Worm (Caenorhabditis elegans): ENCODE results near the gene R05D3.8.

Gene R05D3.8

ce11 chrIII:8358213-8358672, at the start of gene R05D3.8, which contains the start of gene rfp-1:
Gene R05D3.8 (minus strand): TSS chrIII:8358327.
Gene rfp-1 (plus strand): TSS chrIII:8358622.
- no peak for TF ChIP-seq unc-62 (GFP tag; optimal IDR thresholded peaks at IDR 0.05)

DNA sequence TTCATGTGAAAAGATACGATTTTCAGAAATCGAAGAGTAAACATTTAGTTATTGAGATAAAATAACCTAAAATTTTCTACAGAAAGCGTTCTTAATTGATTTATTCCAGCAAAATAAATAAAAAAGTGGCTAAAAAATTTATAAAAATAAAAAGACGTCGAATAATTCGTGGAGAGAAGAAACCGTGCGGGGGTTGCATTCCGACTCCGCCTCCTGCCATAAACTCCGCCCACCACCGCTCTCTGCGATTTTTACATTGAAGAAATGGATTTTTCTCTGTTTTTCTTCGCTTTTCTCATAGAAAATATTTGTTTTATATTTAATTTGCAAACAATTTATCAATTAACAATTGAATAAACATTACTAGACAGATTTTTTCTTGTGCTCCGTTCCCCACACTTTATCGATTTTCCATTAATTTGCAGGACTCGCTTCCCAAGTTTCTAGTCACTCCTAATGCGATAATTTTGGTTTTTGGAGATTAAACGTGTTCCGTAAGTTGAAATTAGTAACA, 47.4 kb upstream of the R05D3.8 start, which contains the start of the genes ubxn-4 and cyy-1:
Gene ubxn-4 (minus strand): TSS at position 114 of the 514 bp plus-strand sequence.
Gene cyy-1 (plus strand): TSS at position 426 of the 514 bp plus-strand sequence.
- no peak for TF ChIP-seq unc-62 (GFP tag; optimal IDR thresholded peaks at IDR 0.05)

DNA sequence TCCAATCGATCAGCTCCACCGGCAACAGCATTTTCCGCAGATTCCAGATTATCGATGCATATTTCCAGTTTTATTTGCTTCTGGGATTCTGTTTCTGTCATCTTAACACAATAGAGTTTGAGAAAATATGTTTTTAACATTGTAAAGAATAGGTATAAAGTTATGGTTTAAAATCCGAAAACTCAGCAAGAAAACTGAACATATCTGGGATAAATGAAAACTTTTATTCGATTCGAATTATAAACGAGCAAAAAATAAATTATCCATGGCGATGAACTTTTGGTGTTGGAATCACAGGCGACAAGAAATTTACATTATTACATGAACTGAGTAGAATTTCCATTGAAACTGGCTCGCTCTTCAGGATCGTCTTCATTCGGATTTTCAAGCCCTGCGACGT, 45.4 kb upstream of the R05D3.8 start, which contains the start of gene cutc-1:
Gene cutc-1 (minus strand): TSS at position 101 of the 400 bp plus-strand sequence.
- no peak for TF ChIP-seq unc-62 (GFP tag; optimal IDR thresholded peaks at IDR 0.05)

DNA sequence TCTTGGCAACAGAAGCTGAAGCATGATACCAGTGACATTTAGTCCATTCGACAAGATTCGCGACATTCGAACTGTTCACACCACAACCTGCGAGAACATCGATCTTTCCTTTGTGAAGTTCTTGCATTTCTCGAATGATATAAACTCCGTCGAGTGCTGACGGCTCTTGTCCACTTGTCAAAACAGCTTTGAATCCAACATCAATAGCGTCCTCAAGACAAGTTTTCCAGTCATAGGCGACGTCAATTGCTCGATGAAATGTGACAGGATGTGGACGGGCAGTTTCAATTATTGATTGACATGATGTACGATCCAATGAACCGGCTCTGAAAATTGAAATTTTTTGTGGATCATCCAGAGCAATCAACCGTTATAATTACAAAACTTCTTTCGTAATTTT, 44.5 kb upstream of the R05D3.8 start:
- no peak for TF ChIP-seq unc-62 (GFP tag; optimal IDR thresholded peaks at IDR 0.05)

DNA sequence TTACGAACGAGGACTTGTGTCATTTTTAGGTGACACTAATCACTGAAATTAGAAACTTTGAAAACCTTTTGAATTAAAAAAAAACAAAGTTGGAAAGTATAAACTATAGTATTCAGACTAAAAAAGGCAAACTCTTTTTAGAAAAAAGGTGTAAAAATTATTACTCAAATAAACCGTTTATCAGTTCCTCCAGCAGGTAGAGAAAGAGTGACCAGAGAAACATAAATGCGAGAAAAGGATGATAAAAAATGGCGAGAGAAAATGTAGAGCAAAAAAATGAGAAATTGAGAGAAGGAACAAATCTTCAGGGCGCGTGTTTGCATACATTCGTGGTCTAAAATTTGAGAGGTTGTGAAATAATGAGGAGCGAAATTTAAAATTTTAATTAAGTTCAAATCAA, 43.8 kb upstream of the R05D3.8 start, which contains the start of gene lap-1:
Gene lap-1 (minus strand): TSS at position 42 of the 400 bp plus-strand sequence.
- no peak for TF ChIP-seq unc-62 (GFP tag; optimal IDR thresholded peaks at IDR 0.05)

DNA sequence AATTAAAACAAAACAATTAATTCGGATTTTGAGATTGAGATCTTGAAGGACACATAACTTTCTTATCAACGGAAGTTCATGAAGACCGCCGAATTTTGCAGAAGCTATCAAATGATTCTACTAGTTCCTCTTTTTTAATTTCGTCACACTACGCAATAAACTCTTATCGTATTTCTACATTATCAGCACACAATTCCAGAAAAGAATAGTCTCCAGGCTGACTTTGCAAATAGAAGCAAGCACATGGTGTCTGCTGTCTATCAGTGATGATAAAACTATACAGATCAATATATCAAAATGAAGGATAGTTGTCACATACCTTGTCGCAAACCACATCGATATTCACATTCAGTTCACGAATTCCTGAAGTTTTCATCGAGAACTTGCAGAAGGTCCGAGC, 42.4 kb upstream of the R05D3.8 start:
- no peak for TF ChIP-seq unc-62 (GFP tag; optimal IDR thresholded peaks at IDR 0.05)

ce11 chrIII:8398411-8398810, 40.3 kb upstream of the R05D3.8 start, which contains the start of gene ZK353.2:
Gene ZK353.2 (plus strand): TSS chrIII:8398711.
- TF ChIP-seq unc-62 (GFP tag; optimal IDR thresholded peaks at IDR 0.05) = no peak

- no peak for TF ChIP-seq unc-62 (GFP tag; optimal IDR thresholded peaks at IDR 0.05)
These were observed 37.6 kb upstream of the R05D3.8 start, which contains the start of gene ZK353.3 for ce11 chrIII:8395685-8396084. Gene ZK353.3 (plus strand): TSS chrIII:8395985.

DNA sequence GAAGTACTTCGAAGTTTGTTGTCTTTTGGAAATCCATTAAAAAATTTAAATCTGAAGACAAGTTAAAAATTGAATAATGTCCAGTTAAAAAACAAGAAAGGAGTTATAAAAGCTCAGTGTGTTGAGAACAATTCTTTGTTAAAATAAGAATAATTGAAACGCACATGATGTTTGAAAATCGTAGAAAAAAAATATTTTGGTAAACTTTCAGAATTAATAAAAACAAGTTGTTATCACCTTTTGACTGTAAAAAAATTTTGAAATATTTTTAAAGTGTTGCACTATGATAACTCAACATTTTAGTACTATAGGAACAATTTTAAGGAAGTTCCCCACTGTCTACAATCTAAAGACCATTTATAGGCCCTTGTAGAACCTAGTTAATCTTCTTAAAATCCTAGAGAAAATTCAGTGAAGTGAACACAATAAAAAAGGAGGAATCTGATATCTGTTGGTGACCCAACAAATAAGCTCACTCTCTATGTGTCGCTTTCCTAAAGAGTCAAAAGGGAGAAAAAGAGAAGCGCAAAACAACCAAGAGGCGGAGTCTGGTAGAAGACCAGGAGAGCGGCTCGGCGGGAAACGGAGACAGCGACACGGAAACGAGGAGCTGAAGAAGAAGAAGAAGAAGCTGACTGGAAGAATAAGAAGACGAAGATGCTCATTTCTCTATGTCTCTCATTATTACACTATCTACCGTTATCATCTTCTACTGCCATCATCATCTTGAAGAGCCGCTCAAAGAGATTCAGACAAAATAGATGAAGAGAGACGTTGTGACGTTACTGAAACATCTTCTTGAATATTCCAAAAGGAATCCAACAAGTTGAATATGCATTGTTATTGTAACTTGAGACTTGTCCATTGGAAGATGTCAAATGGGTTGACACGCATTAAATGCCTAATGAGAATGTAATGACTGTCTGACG, 36.5 kb upstream of the R05D3.8 start, which contains the start of gene ZK353.10:
Gene ZK353.10 (minus strand): TSS at position 51 of the 929 bp plus-strand sequence.
- TF ChIP-seq unc-62 (GFP tag; optimal IDR thresholded peaks at IDR 0.05) = no peak

- TF ChIP-seq unc-62 (GFP tag; optimal IDR thresholded peaks at IDR 0.05) = no peak
These were observed 34.2 kb upstream of the R05D3.8 start for ce11 chrIII:8392307-8392706.

ce11 chrIII:8389539-8389938, 31.4 kb upstream of the R05D3.8 start, which contains the start of gene ZK353.4:
Gene ZK353.4 (minus strand): TSS chrIII:8389639.
- no peak for TF ChIP-seq unc-62 (GFP tag; optimal IDR thresholded peaks at IDR 0.05)

DNA sequence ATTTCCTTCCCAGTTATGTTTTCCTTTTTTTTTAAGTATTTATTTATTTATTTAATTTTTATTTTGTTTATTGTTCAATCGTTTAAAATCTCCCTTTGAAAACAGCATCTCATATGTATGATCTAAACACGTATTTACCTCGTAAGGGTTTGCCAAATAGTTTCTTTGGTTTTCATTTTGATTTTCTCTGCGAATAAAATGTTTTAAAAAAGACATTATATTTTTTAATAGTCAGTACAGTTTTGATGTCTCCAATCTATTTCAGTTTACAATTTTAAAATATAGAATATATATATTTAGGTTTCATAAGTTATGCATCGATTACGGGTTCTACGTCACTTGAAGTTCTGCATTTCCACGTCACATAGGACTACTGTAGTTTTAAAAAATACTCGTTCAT, 22.5 kb upstream of the R05D3.8 start, which contains the start of gene R05D3.12:
Gene R05D3.12 (plus strand): TSS at position 301 of the 400 bp plus-strand sequence.
- TF ChIP-seq unc-62 (GFP tag; optimal IDR thresholded peaks at IDR 0.05) = no peak

DNA sequence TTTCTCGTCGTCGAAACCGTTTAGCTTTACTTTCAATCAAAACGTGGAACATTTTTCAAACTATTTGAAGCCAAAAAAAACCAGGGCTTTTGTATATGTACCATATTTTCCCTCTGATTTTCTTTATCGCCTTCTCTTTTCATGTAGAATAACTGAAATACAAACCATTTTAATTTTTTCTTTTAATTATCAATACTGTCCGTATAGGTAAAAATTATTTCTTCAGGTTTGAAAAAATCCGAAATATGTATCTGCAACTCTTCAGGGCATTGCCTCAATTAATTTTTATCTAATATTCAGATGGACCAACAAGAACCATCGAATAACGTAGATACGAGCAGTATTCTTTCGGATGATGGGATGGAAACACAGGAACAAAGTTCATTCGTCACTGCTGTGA, 16.9 kb upstream of the R05D3.8 start, which contains the start of gene met-2:
Gene met-2 (plus strand): TSS at position 301 of the 400 bp plus-strand sequence.
- no peak for TF ChIP-seq unc-62 (GFP tag; optimal IDR thresholded peaks at IDR 0.05)

DNA sequence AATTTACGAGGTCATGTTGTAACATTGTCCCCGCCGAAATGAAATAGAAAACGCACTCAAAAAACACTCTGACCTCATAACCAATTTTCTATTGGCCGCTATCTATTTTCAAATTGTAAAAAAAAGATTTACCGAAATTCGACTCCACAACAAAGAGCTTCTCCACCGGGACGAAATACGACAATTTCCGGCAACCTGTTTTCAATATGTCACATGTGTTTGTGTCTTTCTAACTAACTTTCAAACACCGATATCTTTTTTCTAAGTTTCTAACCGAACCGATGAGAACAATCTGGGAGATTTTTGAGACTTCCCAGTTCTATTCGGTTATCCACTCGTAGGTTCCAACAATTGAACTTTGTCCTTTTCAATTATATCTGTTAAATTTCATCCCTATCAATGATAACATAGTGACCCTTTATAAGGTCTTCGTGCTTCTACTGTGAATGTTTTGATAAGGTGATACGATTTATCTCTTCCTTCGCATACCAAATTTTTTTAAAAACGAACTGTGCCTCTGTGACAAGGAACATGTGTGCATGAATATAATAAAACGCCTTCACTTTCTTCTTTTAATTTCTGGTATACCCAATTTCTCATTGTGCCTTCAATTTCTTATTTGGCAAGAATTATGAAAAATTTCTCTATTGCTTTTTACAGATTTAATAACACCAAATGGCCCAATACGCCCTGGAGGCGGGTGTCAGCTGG, 13.6 kb upstream of the R05D3.8 start, which contains the start of gene lmbr-1:
Gene lmbr-1 (plus strand): TSS at position 661 of the 711 bp plus-strand sequence.
- no peak for TF ChIP-seq unc-62 (GFP tag; optimal IDR thresholded peaks at IDR 0.05)

ce11 chrIII:8370846-8371257, 12.7 kb upstream of the R05D3.8 start:
- TF ChIP-seq unc-62 (GFP tag; optimal IDR thresholded peaks at IDR 0.05) = no peak

Data from whole organism, dauer.